Worm (Caenorhabditis elegans) whole organism, L3 larva: ENCODE results near the gene pptr-2.

Experiments
- R02D3.7 ChIP-seq: fragments of 150-350 bp; optimal IDR thresholded peaks from 2 replicates; lab custom pipeline; 2014; ENCODE audit warnings: missing biosample characterization, missing genetic modification characterization
- ama-1 ChIP-seq: fragments of 150-350 bp; optimal IDR thresholded peaks from 2 replicates; lab custom pipeline; 2018
- ceh-16 ChIP-seq: sonication (generic microtip); optimal IDR thresholded peaks from 2 replicates; lab custom pipeline; 2017; ENCODE audit warnings: missing biosample characterization, missing genetic modification characterization
- ceh-28 ChIP-seq: fragments of 150-350 bp; optimal IDR thresholded peaks from 2 replicates; lab custom pipeline; 2014; ENCODE audit warnings: missing biosample characterization, missing genetic modification reagents, missing genetic modification characterization
- ceh-82 ChIP-seq: fragments of 150-350 bp; optimal IDR thresholded peaks from 2 replicates; lab custom pipeline; 2014; ENCODE audit warnings: missing biosample characterization, missing genetic modification characterization
- ceh-9 ChIP-seq: sonication (generic microtip); optimal IDR thresholded peaks from 2 replicates; lab custom pipeline; 2018; ENCODE audit warnings: missing biosample characterization, missing genetic modification characterization
- daf-12 ChIP-seq: fragments of 150-350 bp; optimal IDR thresholded peaks from 2 replicates; lab custom pipeline; 2014; ENCODE audit warnings: missing biosample characterization, missing genetic modification reagents, missing genetic modification characterization
- egl-27 ChIP-seq: sonication (generic microtip); optimal IDR thresholded peaks from 4 replicates; lab custom pipeline; 2017; ENCODE audit warnings: missing biosample characterization, missing genetic modification reagents, missing genetic modification characterization
- egl-5 ChIP-seq: fragments of 150-350 bp; optimal IDR thresholded peaks from 2 replicates; lab custom pipeline; 2017; ENCODE audit warnings: missing biosample characterization, missing genetic modification reagents, missing genetic modification characterization, inconsistent platforms
- elt-1 ChIP-seq: fragments of 150-350 bp; optimal IDR thresholded peaks from 2 replicates; lab custom pipeline; 2014; ENCODE audit warnings: missing biosample characterization, missing genetic modification characterization
- elt-2 ChIP-seq: sonication (generic microtip); optimal IDR thresholded peaks from 2 replicates; lab custom pipeline; 2016; ENCODE audit warnings: missing genetic modification reagents, mild to moderate bottlenecking, missing genetic modification characterization, missing compliant biosample characterization
- elt-3 ChIP-seq, 3 experiments: fragments of 150-350 bp in 1 of 3; sonication (generic microtip) in 2 of 3; optimal IDR thresholded peaks; 2 replicates in 2 of 3; 4 replicates in 1 of 3; lab custom pipeline; 2014 to 2017; ENCODE audit warnings: missing biosample characterization in 3 of 3, missing genetic modification characterization in 3 of 3
- eor-1 ChIP-seq, 2 experiments: fragments of 150-350 bp; optimal IDR thresholded peaks; 2 replicates each; lab custom pipeline; 2014 to 2018; ENCODE audit warnings: missing biosample characterization in 2 of 2, missing genetic modification characterization in 2 of 2
- fkh-10 ChIP-seq: sonication (generic microtip); optimal IDR thresholded peaks from 2 replicates; lab custom pipeline; 2017; ENCODE audit warnings: missing biosample characterization, missing genetic modification reagents, missing genetic modification characterization
- fos-1 ChIP-seq: fragments of 150-350 bp; optimal IDR thresholded peaks from 2 replicates; lab custom pipeline; 2014; ENCODE audit warnings: missing biosample characterization, missing genetic modification characterization
- hmg-11 ChIP-seq: sonication (generic microtip); optimal IDR thresholded peaks from 2 replicates; lab custom pipeline; 2016; ENCODE audit warnings: missing genetic modification characterization, missing compliant biosample characterization
- jun-1 ChIP-seq: fragments of 150-350 bp; optimal IDR thresholded peaks from 2 replicates; lab custom pipeline; 2014; ENCODE audit warnings: missing biosample characterization, missing genetic modification reagents, missing genetic modification characterization
- lin-15B ChIP-seq: fragments of 150-350 bp; optimal IDR thresholded peaks from 2 replicates; lab custom pipeline; 2014; ENCODE audit warnings: missing biosample characterization, missing genetic modification characterization
- lin-39 ChIP-seq: fragments of 150-350 bp; optimal IDR thresholded peaks from 2 replicates; lab custom pipeline; 2018; ENCODE audit warnings: missing biosample characterization, missing genetic modification reagents, missing genetic modification characterization
- lsy-12 ChIP-seq: sonication (generic microtip); optimal IDR thresholded peaks from 2 replicates; lab custom pipeline; 2016; ENCODE audit warnings: mild to moderate bottlenecking, missing genetic modification characterization, missing compliant biosample characterization
- mdl-1 ChIP-seq: fragments of 150-350 bp; optimal IDR thresholded peaks from 2 replicates; lab custom pipeline; 2014; ENCODE audit warnings: missing biosample characterization, missing genetic modification characterization
- mml-1 ChIP-seq: fragments of 150-350 bp; sonication (generic microtip); optimal IDR thresholded peaks from 3 replicates; lab custom pipeline; 2014; ENCODE audit warnings: missing biosample characterization, missing genetic modification characterization
- nfya-1 ChIP-seq: sonication (generic microtip); optimal IDR thresholded peaks from 2 replicates; lab custom pipeline; 2017; ENCODE audit warnings: missing genetic modification characterization, mild to moderate bottlenecking, missing compliant biosample characterization, antibody characterized with exemption, moderate library complexity; ENCODE audit not compliant: insufficient read depth
- nhr-11 ChIP-seq: fragments of 150-350 bp; optimal IDR thresholded peaks from 2 replicates; lab custom pipeline; 2014; ENCODE audit warnings: missing biosample characterization, missing genetic modification characterization
- nhr-12 ChIP-seq: fragments of 150-350 bp; optimal IDR thresholded peaks from 2 replicates; lab custom pipeline; 2014; ENCODE audit warnings: missing biosample characterization, missing genetic modification characterization
- nhr-23 ChIP-seq: fragments of 150-350 bp; optimal IDR thresholded peaks from 2 replicates; lab custom pipeline; 2014; ENCODE audit warnings: missing biosample characterization, missing genetic modification reagents, missing genetic modification characterization
- nhr-237 ChIP-seq: fragments of 150-350 bp; optimal IDR thresholded peaks from 2 replicates; lab custom pipeline; 2014; ENCODE audit warnings: missing biosample characterization, missing genetic modification characterization
- nhr-25 ChIP-seq: sonication (generic microtip); optimal IDR thresholded peaks from 2 replicates; lab custom pipeline; 2017; ENCODE audit warnings: missing biosample characterization, missing genetic modification characterization
- nhr-28 ChIP-seq: fragments of 150-350 bp; optimal IDR thresholded peaks from 2 replicates; lab custom pipeline; 2014; ENCODE audit warnings: missing biosample characterization, missing genetic modification characterization
- nhr-43 ChIP-seq: sonication (generic microtip); optimal IDR thresholded peaks from 2 replicates; lab custom pipeline; 2016; ENCODE audit warnings: mild to moderate bottlenecking, missing genetic modification characterization, missing compliant biosample characterization; ENCODE audit not compliant: poor library complexity, severe bottlenecking
- nhr-67 ChIP-seq: fragments of 150-350 bp; optimal IDR thresholded peaks from 2 replicates; lab custom pipeline; 2014; ENCODE audit warnings: missing biosample characterization, missing genetic modification characterization
- nhr-76 ChIP-seq: fragments of 150-350 bp; sonication (generic microtip); optimal IDR thresholded peaks from 5 replicates; lab custom pipeline; 2014; ENCODE audit warnings: missing biosample characterization, missing genetic modification characterization
- nhr-77 ChIP-seq: fragments of 150-350 bp; optimal IDR thresholded peaks from 2 replicates; lab custom pipeline; 2014; ENCODE audit warnings: missing biosample characterization, missing genetic modification characterization
- pha-4 ChIP-seq: fragments of 150-350 bp; optimal IDR thresholded peaks from 2 replicates; lab custom pipeline; 2014; ENCODE audit warnings: missing biosample characterization, missing genetic modification reagents, missing genetic modification characterization
- pqm-1 ChIP-seq: fragments of 150-350 bp; optimal IDR thresholded peaks from 2 replicates; lab custom pipeline; 2017; ENCODE audit warnings: missing biosample characterization, missing genetic modification characterization, inconsistent platforms
- sea-2 ChIP-seq: fragments of 150-350 bp; sonication (generic microtip); optimal IDR thresholded peaks from 4 replicates; lab custom pipeline; 2014; ENCODE audit warnings: missing biosample characterization, missing genetic modification reagents, missing genetic modification characterization
- skn-1 ChIP-seq: fragments of 150-350 bp; optimal IDR thresholded peaks from 2 replicates; lab custom pipeline; 2014; ENCODE audit warnings: missing biosample characterization, missing genetic modification characterization
- snpc-4 ChIP-seq: fragments of 150-350 bp; optimal IDR thresholded peaks from 2 replicates; lab custom pipeline; 2014; ENCODE audit warnings: missing biosample characterization, missing genetic modification characterization
- tbx-2 ChIP-seq: sonication (generic microtip); optimal IDR thresholded peaks from 2 replicates; lab custom pipeline; 2016; ENCODE audit warnings: mild to moderate bottlenecking, missing genetic modification characterization, missing compliant biosample characterization
- unc-39 ChIP-seq: sonication (generic microtip); optimal IDR thresholded peaks from 4 replicates; lab custom pipeline; 2017; ENCODE audit warnings: missing biosample characterization, missing genetic modification characterization
- unc-62 ChIP-seq: fragments of 150-350 bp; sonication (generic microtip); optimal IDR thresholded peaks from 4 replicates; lab custom pipeline; 2014; ENCODE audit warnings: missing biosample characterization, missing genetic modification reagents, missing genetic modification characterization
- zag-1 ChIP-seq: fragments of 150-350 bp; optimal IDR thresholded peaks from 2 replicates; lab custom pipeline; 2014; ENCODE audit warnings: missing biosample characterization, missing genetic modification characterization
- ztf-11 ChIP-seq: fragments of 150-350 bp; optimal IDR thresholded peaks from 2 replicates; lab custom pipeline; 2014; ENCODE audit warnings: missing biosample characterization, missing genetic modification characterization
- ztf-4 ChIP-seq: fragments of 150-350 bp; optimal IDR thresholded peaks from 2 replicates; lab custom pipeline; 2014; ENCODE audit warnings: missing biosample characterization, missing genetic modification characterization

pptr-2 gene

ce11 chrV:11080345-11081102 is 45.8 kb upstream of the pptr-2 start, which contains the start of gene act-1 (continued):
- no peak for TF ChIP-seq nhr-76
- TF ChIP-seq egl-27 (tag; lab: Kevin White, UChicago): no peak
- TF ChIP-seq eor-1 (tag; optimal IDR thresholded peaks at IDR 0.05; lab: Kevin White, UChicago): no peak
- TF ChIP-seq lsy-12 (tag; lab: Kevin White, UChicago): no peak
- TF ChIP-seq nhr-23 (tag; lab: Kevin White, UChicago): no peak
- peak; percentile 6 for TF ChIP-seq ama-1 (lab: Kevin White, UChicago)
- TF ChIP-seq fos-1 (tag; lab: Kevin White, UChicago): peak; percentile 32
- no peak for TF ChIP-seq zag-1 (tag; lab: Kevin White, UChicago)
- TF ChIP-seq ceh-28: no peak
- TF ChIP-seq elt-1 (tag; lab: Kevin White, UChicago): no peak
- TF ChIP-seq nhr-237 (tag; lab: Kevin White, UChicago): no peak
- peak; percentile 80 for TF ChIP-seq nfya-1
- no peak for TF ChIP-seq fkh-10
- no peak for TF ChIP-seq lin-39 (tag; lab: Kevin White, UChicago)
- no peak for TF ChIP-seq nhr-43 (tag; lab: Kevin White, UChicago)
- TF ChIP-seq, all 47 proteins: peak for 9

ce11 chrV:11078874-11079273 is 44.1 kb upstream of the pptr-2 start:
- no peak for TF ChIP-seq nhr-76
- no peak for TF ChIP-seq lin-15B (tag; lab: Kevin White, UChicago)
- TF ChIP-seq mdl-1 (tag; lab: Kevin White, UChicago): no peak
- no peak for TF ChIP-seq sea-2 (GFP tag; lab: Kevin White, UChicago)
- TF ChIP-seq nhr-237 (tag; lab: Kevin White, UChicago): no peak
- TF ChIP-seq egl-27 (tag; lab: Kevin White, UChicago): no peak
- TF ChIP-seq pha-4: no peak
- TF ChIP-seq R02D3.7 (tag; lab: Kevin White, UChicago): no peak
- no peak for TF ChIP-seq ztf-4 (tag; lab: Kevin White, UChicago)
- no peak for TF ChIP-seq snpc-4 (tag; lab: Kevin White, UChicago)

- TF ChIP-seq ama-1 (lab: Kevin White, UChicago): peak; percentile 22
- peak; percentile 9 for TF ChIP-seq ceh-28
- no peak for TF ChIP-seq sea-2 (GFP tag; lab: Kevin White, UChicago)
- no peak for TF ChIP-seq ztf-4 (tag; lab: Kevin White, UChicago)
- peak; percentile 78 for TF ChIP-seq lin-15B (tag; lab: Kevin White, UChicago)
- TF ChIP-seq mdl-1 (tag; lab: Kevin White, UChicago): no peak
- no peak for TF ChIP-seq nhr-76
- TF ChIP-seq hmg-11 (tag; lab: Kevin White, UChicago): peak; percentile 36
- TF ChIP-seq nhr-12 (tag; lab: Kevin White, UChicago): no peak
- TF ChIP-seq eor-1 (tag; optimal IDR thresholded peaks at IDR 0.05; lab: Kevin White, UChicago): no peak
- TF ChIP-seq ceh-9: no peak
- TF ChIP-seq nhr-28 (tag; lab: Kevin White, UChicago): no peak
- no peak for TF ChIP-seq pqm-1 (tag; lab: Kevin White, UChicago)
- peak; percentile 78 for TF ChIP-seq nhr-23 (tag; lab: Kevin White, UChicago)
- TF ChIP-seq nhr-25 (tag; lab: Kevin White, UChicago): peak; percentile 95
- no peak for TF ChIP-seq daf-12
- peak; percentile 88 for TF ChIP-seq nfya-1
- TF ChIP-seq ztf-11 (tag; lab: Kevin White, UChicago): no peak
- peak; percentile 74 for TF ChIP-seq lin-39 (tag; lab: Kevin White, UChicago)
- no peak for TF ChIP-seq unc-62 (GFP tag; lab: Kevin White, UChicago)
- TF ChIP-seq nhr-77: no peak
- TF ChIP-seq mml-1: no peak
- TF ChIP-seq R02D3.7 (tag; lab: Kevin White, UChicago): peak; percentile 9
- TF ChIP-seq ceh-82 (tag; lab: Kevin White, UChicago): no peak
- TF ChIP-seq pha-4: peak; percentile 75
- TF ChIP-seq lsy-12 (tag; lab: Kevin White, UChicago): no peak
- TF ChIP-seq unc-39 (tag; lab: Kevin White, UChicago): no peak
- TF ChIP-seq skn-1 (tag; lab: Kevin White, UChicago): peak; percentile 23
- peak; percentile 20 for TF ChIP-seq elt-1 (tag; lab: Kevin White, UChicago)
- no peak for TF ChIP-seq egl-27 (tag; lab: Kevin White, UChicago)
- no peak for TF ChIP-seq nhr-67 (tag; lab: Kevin White, UChicago)
- TF ChIP-seq egl-5: no peak
- TF ChIP-seq fkh-10: peak; percentile 58
- peak; percentile 88 for TF ChIP-seq fos-1 (tag; lab: Kevin White, UChicago)
- peak; percentile 76 for TF ChIP-seq elt-2
- no peak for TF ChIP-seq nhr-11 (tag; lab: Kevin White, UChicago)
- peak; percentile 34 for TF ChIP-seq tbx-2
- no peak for TF ChIP-seq nhr-43 (tag; lab: Kevin White, UChicago)
- peak; percentile 73 for TF ChIP-seq snpc-4 (tag; lab: Kevin White, UChicago)
- no peak for TF ChIP-seq ceh-16 (tag; lab: Kevin White, UChicago)
- TF ChIP-seq elt-3 (tag; optimal IDR thresholded peaks at IDR 0.05; lab: Kevin White, UChicago): peak in 1 of 3 experiments; percentile 32
- peak; percentile 82 for TF ChIP-seq jun-1 (tag; lab: Kevin White, UChicago)
Observed at ce11 chrV:11078104-11078724, 43.5 kb upstream of the pptr-2 start, which contains the start of gene act-2. act-2 (minus strand) TSS chrV:11078154.
